Worm (Caenorhabditis elegans): ENCODE results near the gene Y40A1A.3.

- TF ChIP-seq W03F9.2 (tag; optimal IDR thresholded peaks at IDR 0.05) (no peak), him-1 (tag; optimal IDR thresholded peaks at IDR 0.05) (no peak), dao-5 (tag; optimal IDR thresholded peaks at IDR 0.05) (no peak)
These were observed 2.7 kb upstream of the Y40A1A.3 start for ce11 chrX:2000517-2000916.

Measured in whole organism, L4/young adult.